Worm (Caenorhabditis elegans) whole organism, L2 larva: ENCODE data around the gene ipp-5.

Source experiments
- ZK546.5 ChIP-seq: sonication (generic microtip); optimal IDR thresholded peaks from 2 replicates; lab custom pipeline; 2017; ENCODE audit warnings: missing biosample characterization, missing genetic modification characterization
- ama-1 ChIP-seq: fragments of 150-350 bp; optimal IDR thresholded peaks from 2 replicates; lab custom pipeline; 2018; ENCODE audit warnings: inconsistent platforms
- ceh-82 ChIP-seq: fragments of 150-350 bp; optimal IDR thresholded peaks from 2 replicates; lab custom pipeline; 2014; ENCODE audit warnings: missing biosample characterization, missing genetic modification characterization
- lin-39 ChIP-seq: fragments of 150-350 bp; optimal IDR thresholded peaks from 2 replicates; lab custom pipeline; 2014; ENCODE audit warnings: missing biosample characterization, missing genetic modification reagents, missing genetic modification characterization
- nhr-237 ChIP-seq: fragments of 150-350 bp; optimal IDR thresholded peaks from 2 replicates; lab custom pipeline; 2014; ENCODE audit warnings: missing biosample characterization, missing genetic modification characterization
- nhr-25 ChIP-seq: fragments of 150-350 bp; sonication (generic microtip); optimal IDR thresholded peaks from 3 replicates; lab custom pipeline; 2014; ENCODE audit warnings: missing biosample characterization, missing genetic modification characterization
- nhr-77 ChIP-seq: fragments of 150-350 bp; optimal IDR thresholded peaks from 2 replicates; lab custom pipeline; 2014; ENCODE audit warnings: missing biosample characterization, missing genetic modification characterization
- ztf-1 ChIP-seq: fragments of 200-800 bp; sonication (Bioruptor generic); conservative IDR thresholded peaks from 2 replicates; pipeline ENCODE4 v1.3.6; 2022; ENCODE audit warnings: missing genetic modification characterization, missing compliant biosample characterization

ce11 chrX:6057580-6058305, 26.5 kb downstream of the ipp-5 start, which contains the start of gene gln-1:
- TF ChIP-seq nhr-25 = peak; percentile 12
- no peak for TF ChIP-seq ZK546.5 (tag; lab: Kevin White, UChicago)
- TF ChIP-seq ama-1 = no peak
- no peak for TF ChIP-seq nhr-237
- no peak for TF ChIP-seq ztf-1 (GFP tag; lab: Robert Waterston, UW)
- TF ChIP-seq lin-39 (tag; lab: Kevin White, UChicago) = no peak
- no peak for TF ChIP-seq nhr-77 (tag; lab: Kevin White, UChicago)
- no peak for TF ChIP-seq ceh-82
